Worm (Caenorhabditis elegans): Measurements from ENCODE around the gene B0244.16.

DNA sequence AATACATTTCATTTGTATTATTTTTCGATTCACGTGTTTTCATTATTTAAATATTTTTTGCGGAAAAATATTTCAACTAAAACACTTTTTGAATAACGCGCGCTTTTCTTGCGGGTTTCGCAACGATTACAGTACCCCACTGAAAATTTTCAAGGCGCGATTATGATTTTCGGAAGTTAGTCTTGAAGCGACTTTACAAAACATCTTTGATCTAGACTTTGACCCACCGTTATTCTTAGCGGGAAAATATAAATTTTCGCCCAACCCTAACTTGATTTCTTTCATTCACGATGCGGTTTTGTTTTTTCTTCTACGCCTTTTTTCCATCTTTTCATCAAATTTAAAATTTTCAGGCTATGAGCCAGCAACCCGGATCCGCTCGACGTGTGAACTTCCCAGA is 12.9 kb upstream of the B0244.16 start, which contains the start of gene egg-1:
- peak; percentile 39 for TF ChIP-seq W03F9.2 (tag; optimal IDR thresholded peaks at IDR 0.05)
- TF ChIP-seq him-1 (tag; optimal IDR thresholded peaks at IDR 0.05) = no peak
- TF ChIP-seq dao-5 (tag; optimal IDR thresholded peaks at IDR 0.05) = no peak

Measured in whole organism, L4/young adult.